Fruit fly (Drosophila melanogaster): ENCODE measurements around the gene Ptip.

DNA sequence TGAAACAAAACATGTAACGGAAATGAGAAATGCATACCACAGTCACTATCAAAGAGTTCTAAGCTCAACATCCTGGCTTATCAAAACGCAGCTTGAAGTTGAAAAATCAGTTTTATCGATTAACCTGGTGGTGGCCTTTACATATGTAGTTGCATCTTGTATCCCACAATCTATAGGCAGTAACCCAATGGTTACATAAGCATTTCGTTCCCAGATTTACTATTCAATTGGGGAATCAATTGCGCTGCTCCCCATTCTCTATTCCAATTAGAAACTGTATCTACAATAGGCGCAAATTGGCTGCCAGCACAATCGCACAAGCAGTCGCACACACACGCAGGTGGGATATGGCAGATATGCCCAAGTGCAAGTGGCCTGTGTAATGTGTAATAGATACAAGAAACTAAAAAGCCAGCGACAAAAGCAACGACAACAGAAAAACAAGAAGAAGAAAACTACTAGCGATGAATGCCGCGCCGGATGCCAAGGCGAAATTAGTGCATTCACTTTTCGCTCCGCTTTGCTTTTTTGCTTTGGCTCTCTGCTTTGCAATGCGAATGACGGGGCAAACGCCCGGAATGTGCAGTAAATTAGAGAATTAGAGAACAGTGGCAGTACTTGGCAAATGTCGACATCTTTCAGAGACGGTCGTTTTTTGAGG is 23.2 kb downstream of the Ptip start:
- TF ChIP-seq psq (optimal IDR thresholded peaks at IDR 0.05): no peak
- TF ChIP-seq usp (GFP tag; optimal IDR thresholded peaks at IDR 0.05): no peak
